Worm (Caenorhabditis elegans): ENCODE measurements around the gene K09E2.3.

Gene K09E2.3

ce11 chrX:8676088-8676779, 3.4 kb downstream of the K09E2.3 start:
- no peak for TF ChIP-seq unc-62 (GFP tag; optimal IDR thresholded peaks at IDR 0.05)

ce11 chrX:8677320-8677719, 4.4 kb downstream of the K09E2.3 start:
- no peak for TF ChIP-seq unc-62 (GFP tag; optimal IDR thresholded peaks at IDR 0.05)

DNA sequence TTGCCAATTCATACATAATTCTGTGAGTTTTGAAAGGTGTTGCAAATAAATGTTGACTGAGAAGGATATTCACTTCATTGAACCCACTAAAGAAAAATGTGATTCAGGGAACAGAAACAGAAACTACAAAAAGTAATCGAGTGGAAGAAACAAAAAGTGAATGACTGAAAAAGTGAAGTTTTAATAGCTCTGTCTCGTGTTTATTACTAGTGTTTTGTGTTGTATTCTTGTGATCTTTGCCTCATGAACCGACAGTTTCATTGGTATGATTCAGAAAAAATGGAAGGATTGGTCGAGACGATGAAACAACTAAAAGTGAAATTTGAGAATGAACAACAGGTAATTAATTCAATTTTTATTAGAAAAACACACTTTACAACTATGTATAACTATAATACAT, 5.0 kb downstream of the K09E2.3 start:
- TF ChIP-seq unc-62 (GFP tag; optimal IDR thresholded peaks at IDR 0.05) = no peak

DNA sequence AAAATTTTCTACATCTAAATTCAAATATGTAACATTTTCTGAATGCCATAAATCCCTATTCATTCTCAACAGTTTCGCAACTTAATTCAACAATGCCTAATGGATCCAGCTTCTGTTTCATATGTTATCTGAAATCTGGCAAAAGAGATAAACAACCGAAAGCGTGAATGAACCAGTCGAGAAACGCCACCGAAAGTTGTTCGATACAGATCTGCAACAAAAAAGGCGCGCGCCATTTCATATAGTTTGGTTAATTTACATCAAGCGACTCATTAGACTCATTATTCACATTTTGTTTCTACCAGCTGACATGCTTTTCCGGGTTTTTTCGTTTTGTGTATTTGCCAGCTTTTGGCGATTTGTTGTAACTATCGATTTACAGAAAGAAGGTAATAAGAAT, 8.7 kb downstream of the K09E2.3 start, which contains the start of gene K09E2.1:
Gene K09E2.1 (plus strand): TSS at position 301 of the 400 bp plus-strand sequence.
- TF ChIP-seq unc-62 (GFP tag; optimal IDR thresholded peaks at IDR 0.05) = no peak

DNA sequence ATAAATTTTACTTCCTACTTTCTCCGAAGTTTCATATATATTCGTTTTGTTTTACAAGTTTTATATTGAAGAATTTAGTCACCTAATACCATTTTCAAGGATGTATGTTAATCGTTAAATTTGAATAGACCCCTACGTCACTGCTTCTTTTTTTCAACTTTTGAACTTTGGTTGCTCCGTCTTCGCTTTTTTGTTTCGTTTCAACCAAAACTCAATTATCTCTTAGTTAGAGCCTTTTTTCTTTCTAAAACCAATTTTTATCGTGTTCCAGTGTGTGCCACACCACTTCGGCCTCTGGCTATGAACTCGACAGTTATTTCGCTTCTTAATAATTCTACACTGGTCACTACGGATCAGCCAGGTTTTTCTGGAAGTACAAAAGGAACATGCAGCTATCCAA, 24.6 kb downstream of the K09E2.3 start, which contains the start of gene frpr-8:
Gene frpr-8 (plus strand): TSS at position 301 of the 400 bp plus-strand sequence.
- TF ChIP-seq unc-62 (GFP tag; optimal IDR thresholded peaks at IDR 0.05) = no peak

DNA sequence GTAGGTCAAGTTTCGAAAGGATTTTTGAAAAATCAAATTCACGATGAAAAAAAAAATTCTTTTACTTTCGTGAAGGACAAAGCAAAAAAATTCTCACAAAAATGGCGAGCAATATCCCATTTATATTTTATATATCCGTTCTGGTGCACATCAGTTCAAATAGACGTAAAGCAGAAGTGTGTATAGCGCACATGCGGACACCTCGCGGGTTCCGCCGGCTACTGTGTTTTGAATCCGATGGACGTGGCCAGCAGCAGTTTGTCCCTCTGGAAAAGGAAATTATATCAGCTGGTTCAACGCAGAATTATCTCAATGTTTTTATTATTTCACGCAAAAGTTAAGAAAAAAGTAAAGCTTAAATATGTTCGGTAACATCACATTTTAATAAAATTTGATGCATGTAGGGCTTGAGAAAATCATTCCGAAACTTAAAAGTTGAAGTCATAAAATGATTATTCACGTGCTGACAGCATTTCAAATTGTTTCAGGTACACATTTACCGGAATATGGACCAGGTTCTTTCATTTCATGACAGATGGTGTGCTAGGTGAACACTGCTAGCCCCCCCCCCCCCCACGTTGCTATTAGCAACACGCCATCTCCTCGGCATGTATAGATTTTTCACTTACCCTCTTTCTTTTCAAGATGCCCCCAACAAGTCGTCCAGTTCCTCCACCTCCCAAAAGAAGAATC, 30.9 kb downstream of the K09E2.3 start, which contains the start of gene jbts-14:
Gene jbts-14 (plus strand): TSS at position 643 of the 693 bp plus-strand sequence.
- no peak for TF ChIP-seq unc-62 (GFP tag; optimal IDR thresholded peaks at IDR 0.05)

DNA sequence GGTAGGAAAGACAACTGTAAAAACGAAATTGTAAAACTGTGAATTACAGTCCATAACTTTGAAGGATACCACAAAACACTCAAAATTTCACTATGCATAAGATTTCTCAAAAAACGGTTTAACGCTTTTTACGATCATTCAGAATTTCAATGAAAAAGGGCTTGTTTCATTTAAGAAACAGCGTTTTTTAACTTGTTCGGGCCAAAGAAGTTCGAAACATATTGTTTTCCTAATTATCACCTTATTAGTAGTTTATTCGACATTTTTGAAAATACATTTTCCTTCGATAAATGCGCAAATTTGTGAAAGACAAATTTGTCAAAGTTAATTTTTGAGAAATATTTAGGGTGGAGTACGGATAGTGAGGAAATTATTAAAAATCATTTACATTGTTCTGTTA, 31.9 kb downstream of the K09E2.3 start:
- no peak for TF ChIP-seq unc-62 (GFP tag; optimal IDR thresholded peaks at IDR 0.05)

DNA sequence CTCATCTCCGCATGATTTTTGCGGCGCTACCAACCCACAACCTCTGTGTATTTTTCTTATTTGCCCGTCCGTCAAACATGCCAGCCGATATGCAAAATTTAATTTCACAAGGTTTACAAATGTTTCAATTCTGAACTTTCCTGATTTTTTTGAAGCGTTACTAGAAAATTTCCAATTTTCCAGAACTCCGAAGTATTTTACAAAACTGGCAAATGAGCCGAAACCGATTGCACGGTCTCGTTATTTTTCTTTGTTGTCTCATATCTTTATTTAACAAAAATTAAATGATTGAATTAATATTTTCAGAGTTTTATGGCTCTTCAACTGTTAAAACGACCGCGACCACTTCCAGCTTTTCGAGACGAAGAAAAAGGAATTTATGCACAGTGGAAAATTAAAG, 35.2 kb downstream of the K09E2.3 start, which contains the start of gene F53A9.3:
Gene F53A9.3 (plus strand): TSS at position 301 of the 400 bp plus-strand sequence.
- no peak for TF ChIP-seq unc-62 (GFP tag; optimal IDR thresholded peaks at IDR 0.05)

- TF ChIP-seq unc-62 (GFP tag; optimal IDR thresholded peaks at IDR 0.05) = no peak
Observed at ce11 chrX:8709424-8709823, 36.5 kb downstream of the K09E2.3 start, which contains the start of gene kreg-1. kreg-1 (plus strand) TSS chrX:8709764.

DNA sequence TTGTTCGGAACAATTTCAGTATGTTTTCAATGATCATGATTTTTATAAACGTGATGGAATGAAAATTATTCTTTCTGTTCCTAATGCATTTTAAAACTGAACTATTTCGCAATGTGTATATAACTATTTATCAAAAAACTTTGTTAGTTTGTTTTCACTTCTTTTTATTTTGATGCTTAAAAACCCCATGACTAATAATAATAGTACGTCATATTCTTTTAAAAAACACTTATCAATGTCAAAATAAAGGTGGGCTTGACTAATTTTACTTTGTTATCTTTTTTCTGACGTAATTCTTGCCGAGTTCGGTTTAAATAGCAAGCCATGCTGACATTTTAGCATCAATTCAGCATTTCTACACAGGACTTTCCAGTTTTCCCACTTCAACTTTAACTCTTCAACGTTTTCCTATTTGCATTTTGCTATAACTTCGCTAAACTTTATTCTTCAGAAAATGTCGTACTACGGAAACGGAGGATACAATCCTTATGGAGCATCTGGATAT, 38.3 kb downstream of the K09E2.3 start, which contains the start of gene F53A9.1:
Gene F53A9.1 (plus strand): TSS at position 455 of the 505 bp plus-strand sequence.
- TF ChIP-seq unc-62 (GFP tag; optimal IDR thresholded peaks at IDR 0.05) = no peak

DNA sequence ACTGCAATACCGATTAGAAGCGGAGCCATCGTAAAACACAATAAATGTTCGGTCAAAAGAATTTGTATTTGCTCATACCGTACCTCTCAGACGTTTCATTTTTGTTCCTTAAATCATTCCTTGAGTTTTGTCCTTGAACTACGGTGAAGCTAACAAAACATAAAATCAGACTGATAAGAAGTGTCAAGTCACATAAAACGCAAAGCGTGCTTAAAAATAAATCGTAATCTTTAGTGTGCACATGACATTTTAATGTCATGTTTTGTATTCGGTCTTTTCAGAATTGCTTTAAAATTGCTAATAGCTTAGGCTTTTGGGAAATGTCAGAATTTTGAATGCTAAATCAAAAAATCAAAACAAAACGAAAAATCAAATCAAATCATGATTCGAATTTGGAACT, 39.8 kb downstream of the K09E2.3 start:
- no peak for TF ChIP-seq unc-62 (GFP tag; optimal IDR thresholded peaks at IDR 0.05)

DNA sequence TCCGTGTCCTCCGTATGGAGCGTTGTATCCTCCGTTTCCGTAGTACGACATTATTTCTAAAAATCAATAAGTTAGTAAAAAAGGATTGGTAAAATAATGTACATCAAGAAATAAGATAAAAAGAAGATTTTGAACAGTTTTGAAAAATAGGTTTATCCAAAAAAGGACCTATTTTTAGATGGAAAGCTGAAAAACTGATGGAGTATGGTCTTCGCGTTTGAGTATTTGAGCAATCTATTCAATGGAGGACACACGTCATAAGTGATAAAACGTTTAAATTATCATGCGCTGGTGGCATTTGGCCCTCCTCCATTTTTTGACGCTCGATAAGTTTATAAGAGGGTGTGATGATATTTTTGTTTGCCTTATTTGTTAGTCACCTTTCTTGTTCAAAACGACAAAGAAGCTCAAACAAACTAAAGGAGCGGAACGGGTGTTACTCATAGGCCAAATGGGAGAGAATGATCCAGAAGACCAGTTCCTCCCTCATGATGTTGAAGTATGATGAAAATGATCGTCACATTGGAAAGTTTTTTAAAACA, 40.9 kb downstream of the K09E2.3 start, which contains the start of gene F53A9.6:
Gene F53A9.6 (minus strand): TSS at position 51 of the 542 bp plus-strand sequence.
- TF ChIP-seq unc-62 (GFP tag; optimal IDR thresholded peaks at IDR 0.05) = no peak

ce11 chrX:8714845-8715244, 42.0 kb downstream of the K09E2.3 start:
- no peak for TF ChIP-seq unc-62 (GFP tag; optimal IDR thresholded peaks at IDR 0.05)

DNA sequence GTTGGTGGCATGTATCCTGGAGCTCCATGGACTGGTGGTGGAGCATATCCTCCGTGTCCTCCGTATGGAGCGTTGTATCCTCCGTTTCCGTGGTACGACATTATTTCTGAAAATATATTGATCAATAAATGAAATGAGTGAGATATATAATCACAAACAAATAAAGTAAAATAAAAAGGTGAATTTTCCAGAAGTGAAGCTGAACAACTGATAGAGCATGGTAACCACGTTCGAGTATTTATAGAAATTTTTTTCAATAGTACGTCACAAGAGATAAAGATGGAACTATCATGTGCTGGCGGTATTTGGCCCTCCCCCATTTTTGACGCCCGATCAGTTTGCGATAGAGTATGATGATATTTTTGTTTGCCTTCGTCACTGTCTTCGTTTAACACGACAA, 43.9 kb downstream of the K09E2.3 start, which contains the start of gene F53A9.7:
Gene F53A9.7 (minus strand): TSS at position 101 of the 400 bp plus-strand sequence.
- TF ChIP-seq unc-62 (GFP tag; optimal IDR thresholded peaks at IDR 0.05) = no peak

ce11 chrX:8718153-8718552, 45.3 kb downstream of the K09E2.3 start:
- TF ChIP-seq unc-62 (GFP tag; optimal IDR thresholded peaks at IDR 0.05) = no peak

- TF ChIP-seq unc-62 (GFP tag; optimal IDR thresholded peaks at IDR 0.05) = no peak
Observed at ce11 chrX:8718856-8719255, 46.0 kb downstream of the K09E2.3 start, which contains the start of gene F53A9.8. F53A9.8 (minus strand) TSS chrX:8718904.
